Fruit fly (Drosophila melanogaster) whole organism, wandering third instar larva: ENCODE measurements around the gene CG4278.
A peak's percentile ranks its signal among the peaks of the same experiment; 100 is the strongest.

Experiments
- Abd-B ChIP-seq: fragments of >200 bp; optimal IDR thresholded peaks from 2 replicates; lab custom pipeline; 2017; ENCODE audit warnings: missing biosample characterization, missing genetic modification characterization
- CG32264 ChIP-seq: fragments of 200-800 bp; sonication (Bioruptor generic); optimal IDR thresholded peaks from 2 replicates; lab custom pipeline; 2016; ENCODE audit warnings: missing biosample characterization, missing genetic modification characterization
- CG9705 ChIP-seq: fragments of 200-800 bp; sonication (Bioruptor generic); optimal IDR thresholded peaks from 2 replicates; lab custom pipeline; 2018; ENCODE audit warnings: missing biosample characterization, mild to moderate bottlenecking, missing genetic modification characterization
- CrebA ChIP-seq: fragments of 200-800 bp; sonication (Bioruptor generic); optimal IDR thresholded peaks from 2 replicates; lab custom pipeline; 2016; ENCODE audit warnings: missing biosample characterization, mild to moderate bottlenecking, missing genetic modification characterization, borderline replicate concordance
- Dfd ChIP-seq: fragments of >200 bp; optimal IDR thresholded peaks from 2 replicates; lab custom pipeline; 2017; ENCODE audit warnings: missing biosample characterization, missing genetic modification characterization
- Dif ChIP-seq: fragments of 200-275, 200-300 bp; sonication (Bioruptor generic); optimal IDR thresholded peaks from 2 replicates; lab custom pipeline; 2018; ENCODE audit warnings: missing biosample characterization, missing genetic modification characterization; ENCODE audit not compliant: partially characterized antibody
- GATAd ChIP-seq: sonication (Bioruptor generic); optimal IDR thresholded peaks from 2 replicates; lab custom pipeline; 2016; ENCODE audit warnings: missing biosample characterization, missing genetic modification characterization
- HLH106 ChIP-seq: fragments of 200-800 bp; optimal IDR thresholded peaks from 3 replicates; lab custom pipeline; 2019; ENCODE audit warnings: missing biosample characterization, mild to moderate bottlenecking, missing genetic modification characterization, moderate library complexity
- Hnf4 ChIP-seq: fragments of 200-800 bp; sonication (Bioruptor generic); optimal IDR thresholded peaks from 2 replicates; lab custom pipeline; 2016; ENCODE audit warnings: missing biosample characterization, mild to moderate bottlenecking, missing genetic modification characterization
- Hr78 ChIP-seq: fragments of >200 bp; optimal IDR thresholded peaks from 2 replicates; lab custom pipeline; 2017; ENCODE audit warnings: missing biosample characterization, missing genetic modification characterization
- Hr83 ChIP-seq: fragments of 200-300 bp; sonication (Bioruptor generic); optimal IDR thresholded peaks from 2 replicates; lab custom pipeline; 2016; ENCODE audit warnings: missing biosample characterization, mild to moderate bottlenecking, missing genetic modification characterization, moderate library complexity; ENCODE audit not compliant: poor library complexity, severe bottlenecking
- Jra ChIP-seq: sonication (Bioruptor generic); optimal IDR thresholded peaks from 2 replicates; lab custom pipeline; 2016; ENCODE audit warnings: missing biosample characterization, missing genetic modification characterization
- Mio ChIP-seq: sonication (Bioruptor generic); optimal IDR thresholded peaks from 2 replicates; lab custom pipeline; 2016; ENCODE audit warnings: missing biosample characterization, missing genetic modification characterization
- Myc ChIP-seq: fragments of >200 bp; optimal IDR thresholded peaks from 2 replicates; lab custom pipeline; 2017
- N ChIP-seq: fragments of >200 bp; optimal IDR thresholded peaks from 2 replicates; lab custom pipeline; 2018; ENCODE audit warnings: missing biosample characterization, missing external identifiers, missing genetic modification characterization
- OdsH ChIP-seq: fragments of 200-800 bp; sonication (Bioruptor generic); optimal IDR thresholded peaks from 2 replicates; lab custom pipeline; 2016; ENCODE audit warnings: missing biosample characterization, mild to moderate bottlenecking, missing genetic modification characterization
- Rel ChIP-seq, 2 experiments: fragments of 200-800 bp; sonication (Bioruptor generic) in 1 of 2; optimal IDR thresholded peaks; 2 replicates in 1 of 2; 3 replicates in 1 of 2; lab custom pipeline; 2016 to 2019; ENCODE audit warnings: mild to moderate bottlenecking in 2 of 2, missing biosample characterization in 2 of 2, missing genetic modification characterization in 2 of 2, moderate library complexity in 1 of 2
- Sp1 ChIP-seq: fragments of 200-800 bp; sonication (Bioruptor generic); optimal IDR thresholded peaks from 3 replicates; lab custom pipeline; 2019; ENCODE audit warnings: missing biosample characterization, mild to moderate bottlenecking, missing genetic modification characterization, moderate library complexity
- Vsx2 ChIP-seq: fragments of 200-300, 225-300 bp; sonication (Bioruptor generic); optimal IDR thresholded peaks from 2 replicates; lab custom pipeline; 2018; ENCODE audit warnings: missing biosample characterization, missing genetic modification characterization; ENCODE audit not compliant: partially characterized antibody
- br ChIP-seq: fragments of 200-800 bp; sonication (Bioruptor generic); optimal IDR thresholded peaks from 2 replicates; lab custom pipeline; 2016; ENCODE audit warnings: missing biosample characterization, missing genetic modification characterization
- brk ChIP-seq: fragments of 200-800 bp; sonication (Bioruptor generic); optimal IDR thresholded peaks from 2 replicates; lab custom pipeline; 2016; ENCODE audit warnings: missing biosample characterization, mild to moderate bottlenecking, missing genetic modification characterization
- dl ChIP-seq, 2 experiments: fragments of 175-275, 200-275 bp in 1 of 2; fragments of 200-275 bp in 1 of 2; sonication (Bioruptor generic); optimal IDR thresholded peaks; lab custom pipeline; 2018; ENCODE audit warnings: mild to moderate bottlenecking in 2 of 2, missing biosample characterization in 2 of 2, missing genetic modification characterization in 2 of 2, moderate library complexity in 2 of 2; ENCODE audit not compliant: partially characterized antibody in 2 of 2, insufficient read depth in 1 of 2
- dmrt93B ChIP-seq: fragments of 200-800 bp; sonication (Bioruptor generic); optimal IDR thresholded peaks from 2 replicates; lab custom pipeline; 2018; ENCODE audit warnings: missing biosample characterization, mild to moderate bottlenecking, missing genetic modification characterization
- dsf ChIP-seq: sonication (Bioruptor generic); optimal IDR thresholded peaks from 2 replicates; lab custom pipeline; 2016; ENCODE audit warnings: missing biosample characterization, missing genetic modification characterization, borderline replicate concordance
- ey ChIP-seq: fragments of 200-800 bp; sonication (Bioruptor generic); optimal IDR thresholded peaks from 2 replicates; lab custom pipeline; 2016; ENCODE audit warnings: missing biosample characterization, missing genetic modification characterization
- foxo ChIP-seq, 2 experiments: fragments of 200-800 bp; sonication (Bioruptor generic); optimal IDR thresholded peaks; 2 replicates in 1 of 2; 3 replicates in 1 of 2; lab custom pipeline; 2016 to 2017; ENCODE audit warnings: missing biosample characterization in 2 of 2, missing genetic modification characterization in 2 of 2
- fru ChIP-seq: fragments of 200-800 bp; sonication (Bioruptor generic); optimal IDR thresholded peaks from 3 replicates; lab custom pipeline; 2016; ENCODE audit warnings: missing biosample characterization, mild to moderate bottlenecking, missing genetic modification characterization
- h ChIP-seq: fragments of 200-800 bp; sonication (Bioruptor generic); optimal IDR thresholded peaks from 3 replicates; lab custom pipeline; 2016; ENCODE audit warnings: missing biosample characterization, mild to moderate bottlenecking, missing genetic modification characterization
- jim ChIP-seq: fragments of 175-275, 200-325 bp; sonication (Bioruptor generic); optimal IDR thresholded peaks from 2 replicates; lab custom pipeline; 2016; ENCODE audit warnings: missing biosample characterization, mild to moderate bottlenecking, missing genetic modification characterization
- lola ChIP-seq: fragments of >200 bp; optimal IDR thresholded peaks from 2 replicates; lab custom pipeline; 2017; ENCODE audit warnings: missing biosample characterization, missing genetic modification characterization
- pan ChIP-seq: fragments of >200 bp; optimal IDR thresholded peaks from 2 replicates; lab custom pipeline; 2017
- psq ChIP-seq: fragments of 200-800 bp; sonication (Bioruptor generic); optimal IDR thresholded peaks from 3 replicates; lab custom pipeline; 2017; ENCODE audit warnings: missing biosample characterization, mild to moderate bottlenecking, missing genetic modification characterization, moderate library complexity
- rgr ChIP-seq: fragments of 200-800 bp; sonication (Bioruptor generic); optimal IDR thresholded peaks from 3 replicates; lab custom pipeline; 2016; ENCODE audit warnings: missing biosample characterization, mild to moderate bottlenecking, missing genetic modification characterization
- sage ChIP-seq: fragments of 200-800 bp; sonication (Bioruptor generic); optimal IDR thresholded peaks from 2 replicates; lab custom pipeline; 2016; ENCODE audit warnings: missing biosample characterization, mild to moderate bottlenecking, missing genetic modification characterization
- sv ChIP-seq: fragments of 200-800 bp; sonication (Bioruptor generic); optimal IDR thresholded peaks from 3 replicates; lab custom pipeline; 2016; ENCODE audit warnings: missing biosample characterization, missing genetic modification characterization
- tai ChIP-seq: sonication (Bioruptor generic); optimal IDR thresholded peaks from 2 replicates; lab custom pipeline; 2016; ENCODE audit warnings: missing biosample characterization, missing genetic modification characterization
- usp ChIP-seq: fragments of >200 bp; optimal IDR thresholded peaks from 2 replicates; lab custom pipeline; 2017; ENCODE audit warnings: missing biosample characterization, missing genetic modification characterization
- woc ChIP-seq: sonication (Bioruptor generic); optimal IDR thresholded peaks from 2 replicates; lab custom pipeline; 2016; ENCODE audit warnings: missing biosample characterization, mild to moderate bottlenecking, missing genetic modification characterization

Gene CG4278

DNA sequence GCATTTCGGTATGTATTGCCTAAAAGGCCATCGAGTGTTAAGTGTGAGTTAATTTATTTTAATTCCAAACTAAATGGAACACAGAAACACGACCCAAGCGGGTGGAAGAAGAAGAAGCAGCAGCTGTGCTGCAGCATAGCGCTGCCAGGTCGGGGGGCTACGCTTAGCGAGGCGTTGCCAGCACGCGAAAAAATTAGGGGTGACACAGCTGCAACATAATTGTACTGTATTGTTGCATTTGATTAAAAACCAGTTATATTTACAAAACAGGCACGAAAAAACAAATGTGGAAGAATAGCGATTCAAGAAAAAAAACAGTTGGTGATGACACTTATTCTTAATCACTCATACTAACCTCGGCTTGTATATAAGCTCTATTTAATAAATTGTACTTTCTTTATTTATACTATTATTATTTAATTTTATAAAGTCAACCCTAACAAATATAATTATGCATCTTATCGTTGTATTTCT, 23.3 kb downstream of the CG4278 start (continued):
- peak; percentile 39 for TF ChIP-seq woc (GFP tag; lab: Kevin White, UChicago)
- TF ChIP-seq Abd-B (GFP tag; lab: Kevin White, UChicago): no peak
- TF ChIP-seq brk (GFP tag; lab: Kevin White, UChicago): no peak
- peak; percentile 91 for TF ChIP-seq HLH106
- TF ChIP-seq CrebA: no peak
- TF ChIP-seq lola (GFP tag; lab: Kevin White, UChicago): no peak
- peak; percentile 88 for TF ChIP-seq rgr (GFP tag; lab: Kevin White, UChicago)
- TF ChIP-seq Hr78 (GFP tag; lab: Kevin White, UChicago): no peak
- no peak for TF ChIP-seq br (GFP tag; lab: Kevin White, UChicago)
- no peak for TF ChIP-seq N (GFP tag; lab: Kevin White, UChicago)
- no peak for TF ChIP-seq dsf

- peak; percentile 95 for TF ChIP-seq CG32264 (GFP tag; lab: Kevin White, UChicago)
- TF ChIP-seq fru (GFP tag; lab: Kevin White, UChicago): peak; percentile 99
- peak; percentile 96 for TF ChIP-seq CrebA
- peak; percentile 100 for TF ChIP-seq Sp1 (GFP tag; lab: Kevin White, UChicago)
- peak; percentile 98 for TF ChIP-seq Hnf4 (GFP tag; lab: Kevin White, UChicago)
- TF ChIP-seq GATAd (GFP tag; lab: Kevin White, UChicago): peak; percentile 92
- TF ChIP-seq Abd-B (GFP tag; lab: Kevin White, UChicago): no peak
- no peak for TF ChIP-seq Vsx2 (GFP tag; lab: Kevin White, UChicago)
- TF ChIP-seq Jra: peak; percentile 98
- no peak for TF ChIP-seq dl (GFP tag; optimal IDR thresholded peaks at IDR 0.05; lab: Kevin White, UChicago; ENCODE audit: insufficient read depth in 1 of 2, partially characterized antibody in 2 of 2)
- peak; percentile 96 for TF ChIP-seq tai (GFP tag; lab: Kevin White, UChicago)
- peak; percentile 98 for TF ChIP-seq sage (GFP tag; lab: Kevin White, UChicago)
- TF ChIP-seq dsf: peak; percentile 90
- TF ChIP-seq Hr78 (GFP tag; lab: Kevin White, UChicago): no peak
- peak; percentile 99 for TF ChIP-seq woc (GFP tag; lab: Kevin White, UChicago)
- peak; percentile 99 for TF ChIP-seq sv (GFP tag; lab: Kevin White, UChicago)
- TF ChIP-seq HLH106: peak; percentile 99
- TF ChIP-seq brk (GFP tag; lab: Kevin White, UChicago): peak; percentile 98
- no peak for TF ChIP-seq lola (GFP tag; lab: Kevin White, UChicago)
- TF ChIP-seq N (GFP tag; lab: Kevin White, UChicago): no peak
- no peak for TF ChIP-seq usp (GFP tag; lab: Kevin White, UChicago)
- TF ChIP-seq CG9705 (GFP tag; lab: Kevin White, UChicago): peak; percentile 98
- TF ChIP-seq rgr (GFP tag; lab: Kevin White, UChicago): peak; percentile 99
- TF ChIP-seq psq (GFP tag; lab: Kevin White, UChicago): peak; percentile 100
- TF ChIP-seq OdsH (GFP tag; lab: Kevin White, UChicago): peak; percentile 99
- peak; percentile 89 for TF ChIP-seq Mio
- TF ChIP-seq Myc: no peak
- TF ChIP-seq Dfd (GFP tag; lab: Kevin White, UChicago): peak; percentile 91
- TF ChIP-seq jim (GFP tag; lab: Kevin White, UChicago): peak; percentile 44
- peak; percentile 95 for TF ChIP-seq Rel (GFP tag; optimal IDR thresholded peaks at IDR 0.05; lab: Kevin White, UChicago)
- peak; percentile 93 for TF ChIP-seq Rel (tag; optimal IDR thresholded peaks at IDR 0.05; lab: Kevin White, UChicago)
- TF ChIP-seq h (GFP tag; lab: Kevin White, UChicago): peak; percentile 99
- no peak for TF ChIP-seq pan (lab: Kevin White, UChicago)
- peak; percentile 99 for TF ChIP-seq br (GFP tag; lab: Kevin White, UChicago)
- TF ChIP-seq Hr83 (GFP tag; lab: Kevin White, UChicago): peak; percentile 47
- TF ChIP-seq ey (GFP tag; lab: Kevin White, UChicago): peak; percentile 99
- TF ChIP-seq foxo (GFP tag; optimal IDR thresholded peaks at IDR 0.05; lab: Kevin White, UChicago): peak; percentile 93 to 99
- TF ChIP-seq Dif (GFP tag; lab: Kevin White, UChicago): no peak
- peak; percentile 98 for TF ChIP-seq dmrt93B (GFP tag; lab: Kevin White, UChicago)
- TF ChIP-seq, all 38 proteins: peak for 28
These were observed 24.1 kb downstream of the CG4278 start for dm6 chr2L:16350742-16351568.
